Worm (Caenorhabditis elegans) whole organism, L1 larva: ENCODE results near the gene F13E9.15.

Source experiments
- aly-2 ChIP-seq: fragments of 150-350 bp; optimal IDR thresholded peaks from 2 replicates; lab custom pipeline; 2014; ENCODE audit warnings: missing biosample characterization, missing genetic modification characterization
- ama-1 ChIP-seq: fragments of 150-350 bp; optimal IDR thresholded peaks from 2 replicates; lab custom pipeline; 2014
- dsc-1 ChIP-seq: sonication (generic microtip); optimal IDR thresholded peaks from 2 replicates; lab custom pipeline; 2016; ENCODE audit warnings: mild to moderate bottlenecking, missing genetic modification characterization, missing compliant biosample characterization
- nhr-19 ChIP-seq: fragments of 200-800 bp; sonication (Bioruptor generic); conservative IDR thresholded peaks from 2 replicates; pipeline ENCODE4 v1.3.6; 2022; ENCODE audit warnings: missing genetic modification characterization, missing compliant biosample characterization
- nhr-237 ChIP-seq: fragments of 150-350 bp; optimal IDR thresholded peaks from 2 replicates; lab custom pipeline; 2014; ENCODE audit warnings: missing biosample characterization, missing genetic modification characterization
- pqm-1 ChIP-seq: sonication (generic microtip); optimal IDR thresholded peaks from 3 replicates; lab custom pipeline; 2017; ENCODE audit warnings: missing biosample characterization, missing genetic modification characterization

- peak; percentile 92 for TF ChIP-seq nhr-19
- TF ChIP-seq ama-1, result peak; percentile 93
- TF ChIP-seq pqm-1 (tag; lab: Kevin White, UChicago), result no peak
- peak; percentile 99 for TF ChIP-seq dsc-1 (tag; lab: Kevin White, UChicago)
- TF ChIP-seq nhr-237 (tag; lab: Kevin White, UChicago), result peak; percentile 57
- TF ChIP-seq aly-2 (tag; lab: Kevin White, UChicago), result peak; percentile 67
These were observed 45.7 kb upstream of the F13E9.15 start for ce11 chrIV:10935336-10935735.
